Worm (Caenorhabditis elegans): ENCODE measurements around the gene F49A5.10.

DNA sequence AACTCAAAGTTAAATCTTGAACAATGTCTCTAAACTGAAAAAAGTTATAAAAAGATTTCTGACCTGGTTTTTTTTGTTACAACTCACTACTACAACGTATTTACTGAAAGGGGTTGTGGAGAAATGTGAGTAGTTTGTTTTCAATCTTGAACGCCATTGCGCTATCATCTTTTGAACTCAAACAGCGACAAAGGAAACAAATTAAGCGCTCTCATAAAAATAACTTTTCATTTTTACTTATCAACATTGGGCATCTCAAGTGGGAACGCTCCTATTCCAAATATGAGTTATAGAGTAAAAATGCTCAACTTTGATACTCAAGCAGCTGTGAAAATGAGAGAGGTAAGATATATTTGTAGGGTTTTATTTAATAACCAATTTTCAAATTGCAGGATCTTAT is 18.4 kb downstream of the F49A5.10 start, which contains the start of gene F09C6.15:
- TF ChIP-seq zim-3 (tag; optimal IDR thresholded peaks at IDR 0.05) (no peak), sea-2 (GFP tag; IDR thresholded peaks at IDR 0.05) (no peak), snpc-1.3 (tag; optimal IDR thresholded peaks at IDR 0.05; ENCODE audit: insufficient read depth) (no peak), ztf-28 (GFP tag; IDR thresholded peaks at IDR 0.05) (no peak), lin-35 (GFP tag; optimal IDR thresholded peaks at IDR 0.05) (no peak), unc-62 (GFP tag; optimal IDR thresholded peaks at IDR 0.05) (no peak), nfya-1 (tag; optimal IDR thresholded peaks at IDR 0.05; ENCODE audit: borderline replicate concordance, insufficient read depth) (no peak), ceh-27 (GFP tag; optimal IDR thresholded peaks at IDR 0.05) (no peak), Y67H2A.10 (GFP tag; conservative IDR thresholded peaks at IDR 0.05) (no peak), Y53G8AR.9 (GFP tag; conservative IDR thresholded peaks at IDR 0.05) (no peak), Y79H2A.3 (GFP tag; conservative IDR thresholded peaks at IDR 0.05) (no peak), pha-4 (tag; optimal IDR thresholded peaks at IDR 0.05) (no peak), bed-1 (GFP tag; IDR thresholded peaks at IDR 0.05) (no peak), ama-1 (optimal IDR thresholded peaks at IDR 0.05) (no peak), ama-1 (GFP tag; optimal IDR thresholded peaks at IDR 0.05) (no peak)

Data from whole organism, young adult.